Fruit fly (Drosophila melanogaster) Kc167 (cell line): ENCODE results near the gene CG43218.

ENCODE experiments used
- Myc ChIP-seq: fragments of >200 bp; optimal IDR thresholded peaks from 2 replicates; lab custom pipeline; 2017; ENCODE audit warnings: missing external identifiers
- Sin3A ChIP-seq: fragments of >200 bp; optimal IDR thresholded peaks from 2 replicates; lab custom pipeline; 2018; ENCODE audit warnings: missing external identifiers
- h ChIP-seq: fragments of >200 bp; optimal IDR thresholded peaks from 3 replicates; lab custom pipeline; 2018; ENCODE audit warnings: missing external identifiers
- insv ChIP-seq: fragments of >200 bp; optimal IDR thresholded peaks from 3 replicates; lab custom pipeline; 2018; ENCODE audit warnings: missing external identifiers
- psq ChIP-seq: fragments of >200 bp; optimal IDR thresholded peaks from 2 replicates; lab custom pipeline; 2017; ENCODE audit warnings: missing external identifiers
- ttk ChIP-seq: sonication (Bioruptor generic); optimal IDR thresholded peaks from 2 replicates; lab custom pipeline; 2017; ENCODE audit warnings: missing external identifiers

Gene CG43218

dm6 chr3L:21257731-21258130 is at the start of gene CG43218:
TSS of gene CG43218 (plus strand) at chr3L:21258020.
- no peak for TF ChIP-seq psq (lab: Kevin White, UChicago)
- no peak for TF ChIP-seq h (lab: Kevin White, UChicago)
- TF ChIP-seq Sin3A (lab: Kevin White, UChicago), result no peak
- TF ChIP-seq Myc (lab: Kevin White, UChicago), result no peak
- no peak for TF ChIP-seq ttk (lab: Kevin White, UChicago)
- TF ChIP-seq insv (lab: Kevin White, UChicago), result no peak

- no peak for TF ChIP-seq Sin3A (lab: Kevin White, UChicago)
- TF ChIP-seq h (lab: Kevin White, UChicago), result no peak
- no peak for TF ChIP-seq ttk (lab: Kevin White, UChicago)
- no peak for TF ChIP-seq Myc (lab: Kevin White, UChicago)
- TF ChIP-seq insv (lab: Kevin White, UChicago), result no peak
- no peak for TF ChIP-seq psq (lab: Kevin White, UChicago)
Measured at dm6 chr3L:21209921-21210532, 47.8 kb upstream of the CG43218 start, which contains the start of the genes CG10510 and CG10508. TSS of gene CG10510 (minus strand) at chr3L:21210084. TSS of gene CG10508 (plus strand) at chr3L:21210215.

DNA sequence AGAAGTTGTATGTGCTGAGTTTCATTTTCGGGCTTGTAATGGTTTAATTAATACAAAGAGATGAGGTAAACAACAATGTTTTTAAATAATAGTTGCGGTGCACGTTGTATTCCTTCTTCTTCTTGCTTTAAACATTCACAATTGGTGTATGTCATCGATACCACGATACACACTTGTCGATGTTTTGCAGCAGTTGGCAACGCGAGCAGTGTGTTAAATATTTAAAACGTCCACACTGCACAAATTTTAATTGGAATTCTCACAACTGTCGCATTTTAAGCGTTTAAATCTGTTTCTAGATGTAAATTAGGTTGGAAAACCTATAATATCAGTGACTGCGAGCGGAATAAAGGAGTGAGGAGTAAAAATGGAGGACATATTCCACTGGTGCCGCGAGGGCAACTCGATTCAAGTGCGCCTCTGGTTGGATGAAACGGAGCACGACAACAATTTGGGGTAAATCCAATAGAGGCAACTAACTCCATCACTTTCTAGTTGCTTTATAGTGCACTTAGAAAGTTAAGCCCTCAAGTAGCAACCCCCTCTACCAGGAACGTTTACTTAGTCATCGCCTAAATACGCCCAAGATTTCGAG is 41.0 kb upstream of the CG43218 start, which contains the start of the genes Trmt112 and Ilk:
Gene Trmt112 (minus strand): TSS at position 143 of the 595 bp plus-strand sequence.
Gene Ilk (plus strand): TSS at position 205 of the 595 bp plus-strand sequence.
- no peak for TF ChIP-seq h (lab: Kevin White, UChicago)
- TF ChIP-seq Myc (lab: Kevin White, UChicago), result no peak
- TF ChIP-seq insv (lab: Kevin White, UChicago), result no peak
- TF ChIP-seq ttk (lab: Kevin White, UChicago), result no peak
- TF ChIP-seq psq (lab: Kevin White, UChicago), result no peak
- TF ChIP-seq Sin3A (lab: Kevin White, UChicago), result no peak

DNA sequence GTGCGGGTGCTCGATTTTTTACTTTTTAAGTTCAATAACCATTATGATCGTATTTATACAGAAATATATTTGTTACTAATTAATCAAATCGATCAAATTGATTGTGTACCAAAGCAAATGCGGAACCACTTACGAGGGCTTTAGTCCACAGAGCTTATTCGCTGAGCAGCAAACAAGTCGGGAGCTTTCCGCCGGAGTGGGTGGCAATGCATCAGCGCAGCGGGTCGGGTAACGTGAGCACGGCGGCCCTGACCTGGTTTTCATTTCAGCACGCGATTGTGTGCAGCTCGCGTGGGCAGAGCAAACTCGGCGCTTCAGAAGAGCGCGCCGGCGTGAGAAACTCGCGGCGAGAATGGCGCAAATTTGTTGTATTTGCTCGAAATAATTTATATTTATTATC is 38.7 kb upstream of the CG43218 start:
- no peak for TF ChIP-seq Myc (lab: Kevin White, UChicago)

- TF ChIP-seq Myc (lab: Kevin White, UChicago) (no peak), psq (lab: Kevin White, UChicago) (no peak), insv (lab: Kevin White, UChicago) (no peak)
Measured at dm6 chr3L:21220100-21220499, 37.7 kb upstream of the CG43218 start, which contains the start of gene CG43219. TSS of gene CG43219 (plus strand) at chr3L:21220400.

- TF ChIP-seq h (lab: Kevin White, UChicago), result no peak
- TF ChIP-seq insv (lab: Kevin White, UChicago), result no peak
- no peak for TF ChIP-seq psq (lab: Kevin White, UChicago)
- no peak for TF ChIP-seq ttk (lab: Kevin White, UChicago)
- no peak for TF ChIP-seq Myc (lab: Kevin White, UChicago)
- TF ChIP-seq Sin3A (lab: Kevin White, UChicago), result no peak
Measured at dm6 chr3L:21223268-21223667, 34.6 kb upstream of the CG43218 start.

- TF ChIP-seq ttk (lab: Kevin White, UChicago), result no peak
- no peak for TF ChIP-seq Sin3A (lab: Kevin White, UChicago)
- no peak for TF ChIP-seq Myc (lab: Kevin White, UChicago)
- TF ChIP-seq h (lab: Kevin White, UChicago), result no peak
- no peak for TF ChIP-seq psq (lab: Kevin White, UChicago)
- no peak for TF ChIP-seq insv (lab: Kevin White, UChicago)
Measured at dm6 chr3L:21224274-21224673, 33.5 kb upstream of the CG43218 start.

DNA sequence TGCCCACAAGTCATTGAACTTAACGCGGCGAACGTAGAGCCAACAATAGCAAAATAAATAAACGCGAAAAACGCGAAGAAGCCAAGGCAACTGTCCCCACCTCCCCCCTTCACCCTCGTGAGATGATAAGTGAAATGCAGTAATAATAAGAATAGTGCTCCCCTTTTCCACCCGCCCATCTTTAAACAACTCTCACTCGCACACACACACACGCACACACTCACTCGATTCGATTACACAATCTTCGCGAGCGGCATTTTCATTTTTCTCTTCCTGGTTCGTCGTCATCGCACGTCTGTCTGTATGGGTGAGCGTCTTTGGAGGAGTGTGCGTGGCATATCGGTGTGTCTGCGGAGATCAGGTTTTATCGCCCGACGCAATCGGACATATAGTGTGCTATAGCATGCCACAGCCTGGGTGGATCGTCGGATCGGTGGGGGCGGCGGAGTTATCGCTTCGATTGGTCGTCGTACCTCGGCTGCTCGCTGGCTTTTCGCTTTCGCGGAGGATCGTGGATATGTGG is 33.1 kb upstream of the CG43218 start:
- no peak for TF ChIP-seq ttk (lab: Kevin White, UChicago)
- TF ChIP-seq insv (lab: Kevin White, UChicago), result no peak
- TF ChIP-seq Myc (lab: Kevin White, UChicago), result no peak
- TF ChIP-seq psq (lab: Kevin White, UChicago), result no peak
- no peak for TF ChIP-seq Sin3A (lab: Kevin White, UChicago)

DNA sequence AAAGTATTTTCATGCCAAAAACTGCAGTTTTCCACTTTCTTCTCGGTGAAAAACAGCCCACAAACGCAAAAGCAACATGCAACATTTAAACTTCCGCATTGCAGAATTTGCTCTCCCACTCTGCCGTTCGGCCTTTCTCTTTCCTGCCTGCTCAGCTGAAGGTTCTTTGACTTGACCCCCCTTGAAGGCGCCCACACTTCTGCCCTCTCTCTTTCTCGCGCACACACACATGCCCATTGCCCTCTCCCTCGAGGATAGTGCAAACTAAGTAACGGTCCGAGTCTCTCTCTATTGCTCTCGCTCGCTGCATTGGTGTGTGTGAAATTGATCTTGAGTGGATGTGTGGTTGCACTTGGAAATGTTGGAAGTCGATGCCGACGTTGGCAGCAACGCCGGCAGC is 32.2 kb upstream of the CG43218 start:
- TF ChIP-seq h (lab: Kevin White, UChicago) (no peak), Myc (lab: Kevin White, UChicago) (no peak), Sin3A (lab: Kevin White, UChicago) (no peak), insv (lab: Kevin White, UChicago) (no peak), psq (lab: Kevin White, UChicago) (no peak), ttk (lab: Kevin White, UChicago) (no peak)

dm6 chr3L:21226309-21226708 is 31.5 kb upstream of the CG43218 start, which contains the start of gene Eip78C:
TSS of gene Eip78C (plus strand) at chr3L:21226609.
- TF ChIP-seq Myc (lab: Kevin White, UChicago), result no peak

- TF ChIP-seq Sin3A (lab: Kevin White, UChicago), result no peak
- TF ChIP-seq ttk (lab: Kevin White, UChicago), result no peak
- no peak for TF ChIP-seq psq (lab: Kevin White, UChicago)
- TF ChIP-seq insv (lab: Kevin White, UChicago), result no peak
- TF ChIP-seq h (lab: Kevin White, UChicago), result no peak
- TF ChIP-seq Myc (lab: Kevin White, UChicago), result no peak
Measured at dm6 chr3L:21229764-21230163, 28.1 kb upstream of the CG43218 start.

dm6 chr3L:21230762-21231161 is 27.1 kb upstream of the CG43218 start:
- TF ChIP-seq ttk (lab: Kevin White, UChicago) (no peak), h (lab: Kevin White, UChicago) (no peak), psq (lab: Kevin White, UChicago) (no peak), Myc (lab: Kevin White, UChicago) (no peak), insv (lab: Kevin White, UChicago) (no peak), Sin3A (lab: Kevin White, UChicago) (no peak)
